Worm (Caenorhabditis elegans) whole organism, L1 larva: Measurements from ENCODE around the gene scd-1.

Experiments
- lir-3 ChIP-seq: sonication (generic microtip); optimal IDR thresholded peaks from 2 replicates; lab custom pipeline; 2016; ENCODE audit warnings: mild to moderate bottlenecking, missing genetic modification characterization, moderate library complexity, missing compliant biosample characterization; ENCODE audit not compliant: poor library complexity
- nhr-11 ChIP-seq: fragments of 150-350 bp; optimal IDR thresholded peaks from 2 replicates; lab custom pipeline; 2014; ENCODE audit warnings: missing biosample characterization, missing genetic modification characterization
- unc-62 ChIP-seq: fragments of 150-350 bp; optimal IDR thresholded peaks from 2 replicates; lab custom pipeline; 2014; ENCODE audit warnings: missing biosample characterization, missing genetic modification reagents, missing genetic modification characterization
- unc-86 ChIP-seq: sonication (generic microtip); optimal IDR thresholded peaks from 2 replicates; lab custom pipeline; 2016; ENCODE audit warnings: missing genetic modification characterization, missing compliant biosample characterization

ce11 chrX:12503288-12503803, 22.2 kb downstream of the scd-1 start, which contains the start of gene sdz-19:
- TF ChIP-seq unc-86 (tag; lab: Kevin White, UChicago) (no peak), lir-3 (no peak), unc-62 (GFP tag; lab: Kevin White, UChicago) (no peak), nhr-11 (tag; lab: Kevin White, UChicago) (no peak)
